Fruit fly (Drosophila melanogaster): ENCODE data around the gene CG43098.
A peak's percentile ranks its signal among the peaks of the same experiment; 100 is the strongest.

CG43098 gene

DNA sequence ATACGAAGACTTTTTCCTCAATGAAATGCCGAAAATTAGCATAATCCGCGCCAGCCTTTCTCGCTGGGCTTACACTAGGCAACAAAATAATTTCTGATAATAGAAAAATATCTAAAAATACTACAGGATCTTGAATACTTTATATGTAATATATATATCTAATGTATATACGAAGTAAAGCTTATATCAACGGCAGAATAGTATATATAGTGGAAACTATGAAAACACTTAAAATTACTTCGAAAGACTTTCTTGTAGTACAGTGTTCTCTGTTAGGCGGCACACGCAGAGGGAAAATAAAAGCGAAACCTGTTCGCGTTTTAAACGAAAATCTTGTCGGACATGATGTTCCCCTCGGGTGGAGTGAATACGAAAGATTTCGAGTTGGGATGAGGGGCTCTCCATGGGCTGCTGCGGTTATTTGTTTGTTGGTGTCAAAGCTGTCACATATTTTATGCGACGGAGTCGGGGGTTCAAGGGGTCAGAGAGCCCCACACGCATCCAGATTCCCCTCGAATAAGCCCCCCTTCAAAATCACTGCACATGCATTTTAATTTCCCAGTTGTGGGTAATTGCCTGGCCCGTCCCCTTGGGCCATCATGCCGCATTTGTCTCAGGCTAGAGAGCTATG lies 24.6 kb upstream of the CG43098 start (continued):
- no peak for TF ChIP-seq CG1792 (GFP tag; optimal IDR thresholded peaks at IDR 0.05)
- TF ChIP-seq Myb (GFP tag; optimal IDR thresholded peaks at IDR 0.05), result no peak
- TF ChIP-seq Hey (tag; optimal IDR thresholded peaks at IDR 0.05), result no peak
- no peak for TF ChIP-seq chif (GFP tag; optimal IDR thresholded peaks at IDR 0.05)
- TF ChIP-seq CG10959 (GFP tag; IDR thresholded peaks at IDR 0.05), result no peak
- TF ChIP-seq Hr3 (GFP tag; optimal IDR thresholded peaks at IDR 0.05), result peak; percentile 37
- TF ChIP-seq dimm (GFP tag; IDR thresholded peaks at IDR 0.05), result no peak
- TF ChIP-seq CG15696 (tag; optimal IDR thresholded peaks at IDR 0.05), result peak; percentile 56
- peak; percentile 2 to 85 for TF ChIP-seq bsh (GFP tag; optimal IDR thresholded peaks at IDR 0.05)
- TF ChIP-seq CG2678 (tag; optimal IDR thresholded peaks at IDR 0.05), result peak; percentile 84
- peak; percentile 5 for TF ChIP-seq CG18619 (GFP tag; optimal IDR thresholded peaks at IDR 0.05)
- TF ChIP-seq CG16813 (GFP tag; IDR thresholded peaks at IDR 0.05; ENCODE audit: partially characterized antibody), result no peak
- no peak for TF ChIP-seq luna (GFP tag; optimal IDR thresholded peaks at IDR 0.05)
- no peak for TF ChIP-seq Neu2 (GFP tag; optimal IDR thresholded peaks at IDR 0.05; ENCODE audit: borderline replicate concordance)
- no peak for TF ChIP-seq eyg (GFP tag; optimal IDR thresholded peaks at IDR 0.05)
- no peak for TF ChIP-seq CG7987 (GFP tag; optimal IDR thresholded peaks at IDR 0.05)
- TF ChIP-seq Eip74EF (GFP tag; optimal IDR thresholded peaks at IDR 0.05), result peak in 1 of 2 experiments; percentile 86
- no peak for TF ChIP-seq ash1 (GFP tag; optimal IDR thresholded peaks at IDR 0.05)
- TF ChIP-seq CG31365 (tag; optimal IDR thresholded peaks at IDR 0.05), result no peak
- TF ChIP-seq BtbVII (GFP tag; optimal IDR thresholded peaks at IDR 0.05), result no peak
- TF ChIP-seq BEAF-32 (GFP tag; optimal IDR thresholded peaks at IDR 0.05), result no peak
- no peak for TF ChIP-seq hb (GFP tag; IDR thresholded peaks at IDR 0.05; ENCODE audit: partially characterized antibody)
- TF ChIP-seq HLH3B (GFP tag; IDR thresholded peaks at IDR 0.05), result peak; percentile 73
- peak; percentile 45 for TF ChIP-seq Fer3 (tag; optimal IDR thresholded peaks at IDR 0.05)
- TF ChIP-seq CG30020 (tag; optimal IDR thresholded peaks at IDR 0.05), result peak; percentile 39
- peak; percentile 15 for TF ChIP-seq zen (tag; optimal IDR thresholded peaks at IDR 0.05)
- TF ChIP-seq Asciz (GFP tag; optimal IDR thresholded peaks at IDR 0.05), result peak; percentile 80
- TF ChIP-seq CG42726 (GFP tag; IDR thresholded peaks at IDR 0.05; ENCODE audit: partially characterized antibody), result no peak
- TF ChIP-seq tll (GFP tag; optimal IDR thresholded peaks at IDR 0.05), result no peak
- TF ChIP-seq gcm (GFP tag; optimal IDR thresholded peaks at IDR 0.05), result peak; percentile 82
- no peak for TF ChIP-seq Elba2 (GFP tag; optimal IDR thresholded peaks at IDR 0.05)
- TF ChIP-seq prd (optimal IDR thresholded peaks at IDR 0.05), result no peak
- peak; percentile 56; the same call in 1 of the 3 replicates for TF ChIP-seq prd (GFP tag; IDR thresholded peaks at IDR 0.05)
- TF ChIP-seq PHDP (tag; optimal IDR thresholded peaks at IDR 0.05), result peak; percentile 70
- peak; percentile 57 for TF ChIP-seq lmd (GFP tag; IDR thresholded peaks at IDR 0.05)
- no peak for TF ChIP-seq Sry-δ (GFP tag; optimal IDR thresholded peaks at IDR 0.05)
- TF ChIP-seq CG17802 (tag; optimal IDR thresholded peaks at IDR 0.05), result peak; percentile 3
- peak in 1 of 3 experiments; percentile 45 for TF ChIP-seq Stat92E (GFP tag; optimal IDR thresholded peaks at IDR 0.05)
- peak; percentile 13 for TF ChIP-seq CG6683 (GFP tag; optimal IDR thresholded peaks at IDR 0.05)
- no peak for TF ChIP-seq NK7.1 (GFP tag; optimal IDR thresholded peaks at IDR 0.05)
- TF ChIP-seq Oli (tag; optimal IDR thresholded peaks at IDR 0.05), result peak; percentile 77
- 0 out of 3 replicates have a peak, but pooled peaks have one; percentile 38 for TF ChIP-seq CG7357 (GFP tag; IDR thresholded peaks at IDR 0.05)
- no peak for TF ChIP-seq CG8290 (GFP tag; optimal IDR thresholded peaks at IDR 0.05)
- no peak for TF ChIP-seq CG8290 (tag; optimal IDR thresholded peaks at IDR 0.05)
- TF ChIP-seq odd (GFP tag; optimal IDR thresholded peaks at IDR 0.05), result peak; percentile 52
- no peak for TF ChIP-seq zen2 (GFP tag; IDR thresholded peaks at IDR 0.05; ENCODE audit: partially characterized antibody)
- peak; percentile 81 for TF ChIP-seq Sox100B (GFP tag; optimal IDR thresholded peaks at IDR 0.05)
- peak; percentile 33 for TF ChIP-seq Xbp1 (GFP tag; optimal IDR thresholded peaks at IDR 0.05)

All from whole organism, embryonic.